Worm (Caenorhabditis elegans) whole organism, L4/young adult: Measurements from ENCODE around the gene srt-40.

Experiments used
- W03F9.2 ChIP-seq: fragments of 150-350 bp; optimal IDR thresholded peaks from 2 replicates; lab custom pipeline; 2014; ENCODE audit warnings: missing biosample characterization, missing genetic modification characterization
- dao-5 ChIP-seq: sonication (generic microtip); optimal IDR thresholded peaks from 2 replicates; lab custom pipeline; 2016; ENCODE audit warnings: missing genotype, missing genetic modification characterization, moderate library complexity, missing compliant biosample characterization
- him-1 ChIP-seq: sonication (generic microtip); optimal IDR thresholded peaks from 2 replicates; lab custom pipeline; 2016; ENCODE audit warnings: missing genotype, missing genetic modification reagents, missing genetic modification characterization, missing compliant biosample characterization

ce11 chrV:2199594-2199993, 6.5 kb downstream of the srt-40 start:
- no peak for TF ChIP-seq W03F9.2 (tag; lab: Kevin White, UChicago)
- TF ChIP-seq him-1 (tag; lab: Kevin White, UChicago): no peak
- TF ChIP-seq dao-5 (tag; lab: Kevin White, UChicago): no peak
